Worm (Caenorhabditis elegans) whole organism, L4/young adult: ENCODE measurements around the gene rde-12.

Experiments used
- W03F9.2 ChIP-seq: fragments of 150-350 bp; optimal IDR thresholded peaks from 2 replicates; lab custom pipeline; 2014; ENCODE audit warnings: missing biosample characterization, missing genetic modification characterization
- him-1 ChIP-seq: sonication (generic microtip); optimal IDR thresholded peaks from 2 replicates; lab custom pipeline; 2016; ENCODE audit warnings: missing genotype, missing genetic modification reagents, missing genetic modification characterization, missing compliant biosample characterization

DNA sequence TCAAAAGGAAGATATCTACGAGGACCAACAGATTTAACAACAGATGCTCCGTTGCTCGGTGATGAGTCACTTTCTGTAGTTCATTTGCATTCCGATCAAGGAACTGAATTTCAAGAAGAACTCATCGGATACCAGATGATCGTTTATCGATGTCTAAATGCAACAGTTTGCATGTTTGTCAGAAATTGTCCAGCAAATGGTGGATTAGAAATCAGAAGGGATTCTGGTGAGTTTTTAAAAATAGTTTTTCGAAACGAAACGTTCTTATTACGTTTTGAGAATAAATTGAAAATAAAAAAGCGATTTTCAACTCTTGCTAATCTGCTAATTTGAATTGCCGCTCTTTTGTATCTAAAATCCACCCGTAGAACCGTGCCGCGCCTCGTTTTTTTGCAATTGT is 14.7 kb downstream of the rde-12 start:
- TF ChIP-seq him-1 (tag; lab: Kevin White, UChicago) (no peak), W03F9.2 (tag; lab: Kevin White, UChicago) (no peak)
